Worm (Caenorhabditis elegans) whole organism, L1 larva: ENCODE results near the gene pod-2.

Experiments
- mdl-1 ChIP-seq, 2 experiments: fragments of 150-350 bp; optimal IDR thresholded peaks; 2 replicates each; lab custom pipeline; 2014 to 2017; ENCODE audit warnings: missing biosample characterization in 2 of 2, missing genetic modification characterization in 2 of 2, inconsistent platforms in 1 of 2
- nhr-11 ChIP-seq: fragments of 150-350 bp; optimal IDR thresholded peaks from 2 replicates; lab custom pipeline; 2014; ENCODE audit warnings: missing biosample characterization, missing genetic modification characterization
- nhr-12 ChIP-seq: sonication (generic microtip); optimal IDR thresholded peaks from 2 replicates; lab custom pipeline; 2017; ENCODE audit warnings: missing biosample characterization, missing genetic modification characterization
- nhr-28 ChIP-seq: fragments of 150-350 bp; optimal IDR thresholded peaks from 2 replicates; lab custom pipeline; 2014; ENCODE audit warnings: missing biosample characterization, missing genetic modification characterization
- snpc-4 ChIP-seq: fragments of 150-350 bp; optimal IDR thresholded peaks from 2 replicates; lab custom pipeline; 2014; ENCODE audit warnings: missing biosample characterization, missing genetic modification characterization
- sox-4 ChIP-seq: sonication (generic microtip); optimal IDR thresholded peaks from 2 replicates; lab custom pipeline; 2016; ENCODE audit warnings: missing genetic modification characterization, missing compliant biosample characterization

ce11 chrII:1138618-1139017 is 2.0 kb downstream of the pod-2 start:
- TF ChIP-seq nhr-28 (tag; lab: Kevin White, UChicago) (no peak), sox-4 (no peak), mdl-1 (tag; optimal IDR thresholded peaks at IDR 0.05; lab: Kevin White, UChicago) (no peak), nhr-12 (no peak), nhr-11 (no peak), snpc-4 (tag; lab: Kevin White, UChicago) (no peak)
